Fruit fly (Drosophila melanogaster): ENCODE results near the gene CG15564.
A peak's percentile ranks its signal among the peaks of the same experiment; 100 is the strongest.

The CG15564 gene

DNA sequence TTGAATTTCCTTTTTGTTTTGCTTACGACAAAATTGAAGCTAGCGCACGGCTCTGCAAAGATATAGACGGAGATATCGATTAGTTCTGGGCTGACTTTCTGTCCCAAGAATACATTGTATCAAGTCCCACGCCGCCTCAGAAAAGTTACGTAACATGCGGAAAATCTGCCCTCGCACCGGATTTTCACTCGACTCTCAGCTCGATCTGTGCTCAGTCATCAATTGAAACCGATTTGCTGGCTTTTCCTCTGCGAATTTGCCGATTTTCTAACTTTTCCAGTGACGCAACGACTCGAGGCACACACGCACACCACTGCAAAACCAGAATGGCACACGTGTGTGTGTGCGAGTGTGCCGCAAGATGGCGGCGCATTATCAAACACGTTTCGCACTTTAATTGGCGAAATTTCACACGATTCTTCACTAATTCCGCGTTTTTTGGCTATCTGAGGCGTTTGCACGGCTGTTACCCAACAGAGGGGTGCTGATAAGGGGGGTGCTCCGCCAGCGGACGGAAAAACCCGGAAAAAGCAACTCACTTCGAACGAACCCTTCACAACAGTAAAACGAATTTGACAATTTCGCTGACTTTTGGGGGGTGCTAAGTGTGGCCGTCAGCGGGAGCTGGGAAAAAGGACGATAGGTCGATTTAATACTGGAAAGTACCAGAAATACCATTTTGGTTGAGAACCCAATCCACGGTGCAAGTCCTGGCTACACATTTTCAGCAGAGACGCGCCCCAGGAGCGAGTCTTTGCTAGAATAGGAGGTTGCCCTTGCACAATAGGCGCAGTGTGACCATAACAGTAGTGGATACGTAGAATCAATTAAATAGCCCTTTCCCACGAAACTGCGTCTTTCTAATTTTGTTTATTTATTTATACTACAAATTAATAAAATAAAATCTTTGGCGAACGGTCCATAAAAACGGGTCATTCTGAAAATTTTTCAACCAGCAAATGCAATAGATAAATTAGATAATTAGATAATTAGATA, 15.9 kb downstream of the CG15564 start, which contains the start of gene ATPsynC (continued):
- TF ChIP-seq CG13775 (GFP tag; optimal IDR thresholded peaks at IDR 0.05), result no peak
- no peak for TF ChIP-seq gt (GFP tag; IDR thresholded peaks at IDR 0.05)
- peak; percentile 100 for TF ChIP-seq gfzf (GFP tag; optimal IDR thresholded peaks at IDR 0.05)
- TF ChIP-seq sens-2 (GFP tag; IDR thresholded peaks at IDR 0.05), result no peak
- no peak for TF ChIP-seq GATAe (GFP tag; conservative IDR thresholded peaks at IDR 0.05)
- TF ChIP-seq CG2116 (GFP tag; optimal IDR thresholded peaks at IDR 0.05), result peak; percentile 51
- no peak for TF ChIP-seq crp (GFP tag; optimal IDR thresholded peaks at IDR 0.05)
- TF ChIP-seq nom (GFP tag; optimal IDR thresholded peaks at IDR 0.05), result peak; percentile 66
- TF ChIP-seq shn (GFP tag; optimal IDR thresholded peaks at IDR 0.05), result no peak
- TF ChIP-seq CG3995 (GFP tag; optimal IDR thresholded peaks at IDR 0.05), result peak; percentile 17
- no peak for TF ChIP-seq Scr (GFP tag; IDR thresholded peaks at IDR 0.05; ENCODE audit: partially characterized antibody)
- no peak for TF ChIP-seq twi (tag; optimal IDR thresholded peaks at IDR 0.05)
- TF ChIP-seq CG16779 (GFP tag; IDR thresholded peaks at IDR 0.05), result no peak
- TF ChIP-seq CG14014 (GFP tag; IDR thresholded peaks at IDR 0.05), result no peak
- TF ChIP-seq CG16813 (GFP tag; IDR thresholded peaks at IDR 0.05; ENCODE audit: partially characterized antibody), result no peak
- peak; percentile 89 for TF ChIP-seq cg (GFP tag; optimal IDR thresholded peaks at IDR 0.05)
- no peak for TF ChIP-seq Mrtf (GFP tag; IDR thresholded peaks at IDR 0.05)
- no peak for TF ChIP-seq tna (GFP tag; IDR thresholded peaks at IDR 0.05; ENCODE audit: partially characterized antibody)
- peak; percentile 20 for TF ChIP-seq HHEX (GFP tag; optimal IDR thresholded peaks at IDR 0.05)
- TF ChIP-seq Blimp-1 (GFP tag; optimal IDR thresholded peaks at IDR 0.05), result no peak
- TF ChIP-seq dati (GFP tag; IDR thresholded peaks at IDR 0.05), result no peak
- TF ChIP-seq Hr39 (optimal IDR thresholded peaks at IDR 0.05), result no peak
- no peak for TF ChIP-seq oc (tag; optimal IDR thresholded peaks at IDR 0.05)
- TF ChIP-seq CG12299 (tag; optimal IDR thresholded peaks at IDR 0.05), result peak; percentile 35
- peak; percentile 48 for TF ChIP-seq CG12155 (GFP tag; optimal IDR thresholded peaks at IDR 0.05)
- no peak for TF ChIP-seq NC2α (GFP tag; optimal IDR thresholded peaks at IDR 0.05)
- peak; percentile 15 for TF ChIP-seq CG16815 (GFP tag; optimal IDR thresholded peaks at IDR 0.05)
- peak; percentile 7 for TF ChIP-seq MTF-1 (GFP tag; optimal IDR thresholded peaks at IDR 0.05; ENCODE audit: borderline replicate concordance)
- TF ChIP-seq CG18262 (tag; optimal IDR thresholded peaks at IDR 0.05), result no peak
- TF ChIP-seq Doc3 (GFP tag; IDR thresholded peaks at IDR 0.05; ENCODE audit: partially characterized antibody), result no peak
- TF ChIP-seq CG1603 (tag; optimal IDR thresholded peaks at IDR 0.05), result peak; percentile 95
- TF ChIP-seq kah (GFP tag; optimal IDR thresholded peaks at IDR 0.05), result no peak
- no peak for TF ChIP-seq vfl (GFP tag; optimal IDR thresholded peaks at IDR 0.05)
- TF ChIP-seq CG18619 (GFP tag; optimal IDR thresholded peaks at IDR 0.05), result no peak
- TF ChIP-seq odd (GFP tag; optimal IDR thresholded peaks at IDR 0.05), result peak; percentile 59
- no peak for TF ChIP-seq ham (GFP tag; IDR thresholded peaks at IDR 0.05)
- TF ChIP-seq ssp (GFP tag; IDR thresholded peaks at IDR 0.05), result no peak
- no peak for TF ChIP-seq ato (GFP tag; IDR thresholded peaks at IDR 0.05; ENCODE audit: partially characterized antibody)
- TF ChIP-seq inv (GFP tag; IDR thresholded peaks at IDR 0.05; ENCODE audit: partially characterized antibody), result no peak
- peak; percentile 38 for TF ChIP-seq Deaf1 (tag; optimal IDR thresholded peaks at IDR 0.05)
- TF ChIP-seq slou (GFP tag; optimal IDR thresholded peaks at IDR 0.05), result peak; percentile 10
- no peak for TF ChIP-seq Trl (optimal IDR thresholded peaks at IDR 0.05)
- TF ChIP-seq Trl (GFP tag; optimal IDR thresholded peaks at IDR 0.05), result no peak
- TF ChIP-seq trh (GFP tag; optimal IDR thresholded peaks at IDR 0.05), result no peak
- no peak for TF ChIP-seq ttk (GFP tag; IDR thresholded peaks at IDR 0.05)
- TF ChIP-seq pho (GFP tag; optimal IDR thresholded peaks at IDR 0.05), result peak; percentile 21
- peak; percentile 27 for TF ChIP-seq CG3163 (GFP tag; optimal IDR thresholded peaks at IDR 0.05)
- TF ChIP-seq sr (GFP tag; IDR thresholded peaks at IDR 0.05), result no peak

Data from whole organism, embryonic.